Worm (Caenorhabditis elegans) whole organism, L4 larva: ENCODE measurements around the gene his-24.

Experiments used
- F26F4.8 ChIP-seq: fragments of 200-800 bp; sonication (Bioruptor generic); conservative IDR thresholded peaks from 2 replicates; pipeline ENCODE4 v1.3.6; 2022; ENCODE audit warnings: missing genetic modification characterization, missing compliant biosample characterization
- F44E2.7 ChIP-seq: fragments of 200-800 bp; sonication (Bioruptor generic); IDR thresholded peaks from 2 replicates; pipeline ENCODE4 v2.1.2; 2022; ENCODE audit warnings: missing genetic modification characterization, missing compliant biosample characterization
- F49E8.2 ChIP-seq: sonication (generic microtip); optimal IDR thresholded peaks from 2 replicates; lab custom pipeline; 2016; ENCODE audit warnings: missing compliant biosample characterization, mild to moderate bottlenecking, missing genetic modification characterization, borderline replicate concordance
- R02D3.7 ChIP-seq: fragments of 150-350 bp; sonication (generic microtip); optimal IDR thresholded peaks from 3 replicates; lab custom pipeline; 2014; ENCODE audit warnings: missing biosample characterization, missing genetic modification characterization
- T20F7.1 ChIP-seq: fragments of 200-800 bp; sonication (Bioruptor generic); optimal IDR thresholded peaks from 2 replicates; lab custom pipeline; 2018; ENCODE audit warnings: mild to moderate bottlenecking, missing genetic modification characterization, missing compliant biosample characterization
- Y105C5A.15 ChIP-seq: fragments of 200-800 bp; sonication (Bioruptor generic); IDR thresholded peaks from 2 replicates; pipeline ENCODE4 v1.3.6; 2022; ENCODE audit warnings: missing genetic modification characterization, missing compliant biosample characterization
- Y48G9A.11 ChIP-seq: fragments of 200-800 bp; sonication (Bioruptor generic); IDR thresholded peaks from 2 replicates; pipeline ENCODE4 v1.3.6; 2022; ENCODE audit warnings: missing genetic modification reagents, missing genetic modification characterization, missing compliant biosample characterization
- Y5F2A.4 ChIP-seq: fragments of 200-800 bp; sonication (Bioruptor generic); optimal IDR thresholded peaks from 2 replicates; lab custom pipeline; 2018; ENCODE audit warnings: mild to moderate bottlenecking, missing genetic modification characterization, missing compliant biosample characterization
- aly-2 ChIP-seq: sonication (generic microtip); optimal IDR thresholded peaks from 2 replicates; lab custom pipeline; 2018; ENCODE audit warnings: missing biosample characterization, missing genetic modification characterization
- ceh-20 ChIP-seq: fragments of 200-800 bp; sonication (Bioruptor generic); IDR thresholded peaks from 2 replicates; pipeline ENCODE4 v1.3.6; 2022; ENCODE audit warnings: missing genetic modification reagents, missing genetic modification characterization, missing compliant biosample characterization
- ceh-32 ChIP-seq: sonication (generic microtip); optimal IDR thresholded peaks from 2 replicates; lab custom pipeline; 2016; ENCODE audit warnings: mild to moderate bottlenecking, missing genetic modification characterization, missing compliant biosample characterization; ENCODE audit not compliant: poor library complexity
- cey-2 ChIP-seq: sonication (generic microtip); optimal IDR thresholded peaks from 3 replicates; lab custom pipeline; 2017; ENCODE audit warnings: missing genetic modification characterization, mild to moderate bottlenecking, missing compliant biosample characterization, antibody characterized with exemption, borderline replicate concordance; ENCODE audit not compliant: insufficient read depth
- daf-19 ChIP-seq: fragments of 200-800 bp; sonication (Bioruptor generic); conservative IDR thresholded peaks from 2 replicates; pipeline ENCODE4 v1.3.6; 2022; ENCODE audit warnings: missing genetic modification characterization, missing compliant biosample characterization
- daf-8 ChIP-seq: fragments of 200-800 bp; sonication (Bioruptor generic); IDR thresholded peaks from 2 replicates; pipeline ENCODE4 v1.3.6; 2022; ENCODE audit warnings: missing genetic modification characterization, missing compliant biosample characterization
- dmd-6 ChIP-seq: fragments of 200-800 bp; sonication (Bioruptor generic); IDR thresholded peaks from 2 replicates; pipeline ENCODE4 v1.3.6; 2022; ENCODE audit warnings: missing genetic modification reagents, missing genetic modification characterization, missing compliant biosample characterization
- dve-1 ChIP-seq: sonication (generic microtip); optimal IDR thresholded peaks from 2 replicates; lab custom pipeline; 2017; ENCODE audit warnings: antibody characterized with exemption, mild to moderate bottlenecking, missing genetic modification characterization, missing compliant biosample characterization; ENCODE audit not compliant: insufficient read depth
- egl-43 ChIP-seq: fragments of 200-800 bp; sonication (Bioruptor generic); IDR thresholded peaks from 2 replicates; pipeline ENCODE4 v1.3.6; 2022; ENCODE audit warnings: missing genetic modification reagents, missing genetic modification characterization, missing compliant biosample characterization
- hlh-11 ChIP-seq: fragments of 200-800 bp; sonication (Bioruptor generic); optimal IDR thresholded peaks from 2 replicates; lab custom pipeline; 2018; ENCODE audit warnings: mild to moderate bottlenecking, missing genetic modification characterization, missing compliant biosample characterization
- hmg-1.1 ChIP-seq: fragments of 200-800 bp; sonication (Bioruptor generic); IDR thresholded peaks from 2 replicates; pipeline ENCODE4 v1.3.6; 2022; ENCODE audit warnings: missing genetic modification reagents, missing genetic modification characterization, missing compliant biosample characterization
- lim-7 ChIP-seq: fragments of 200-800 bp; sonication (Bioruptor generic); IDR thresholded peaks from 2 replicates; pipeline ENCODE4 v1.3.6; 2022; ENCODE audit warnings: missing genetic modification characterization, missing compliant biosample characterization
- lin-29 ChIP-seq: fragments of 200-800 bp; sonication (Bioruptor generic); IDR thresholded peaks from 2 replicates; pipeline ENCODE4 v1.3.6; 2022; ENCODE audit warnings: missing genetic modification reagents, missing genetic modification characterization, missing compliant biosample characterization
- lin-39 ChIP-seq: fragments of 150-350 bp; optimal IDR thresholded peaks from 2 replicates; lab custom pipeline; 2014; ENCODE audit warnings: missing biosample characterization, missing genetic modification reagents, missing genetic modification characterization
- lsy-2 ChIP-seq, 2 experiments: fragments of 150-350 bp in 1 of 2; sonication (generic microtip) in 1 of 2; optimal IDR thresholded peaks; 2 replicates each; lab custom pipeline; 2014 to 2017; ENCODE audit warnings: missing biosample characterization in 2 of 2, missing genetic modification characterization in 2 of 2
- madf-5 ChIP-seq, 2 experiments: fragments of 200-800 bp; sonication (Bioruptor generic); IDR thresholded peaks; 2 replicates each; pipeline ENCODE4 v1.3.6; 2022; ENCODE audit warnings: missing compliant biosample characterization in 2 of 2, missing genetic modification characterization in 2 of 2
- madf-9 ChIP-seq: fragments of 200-800 bp; sonication (Bioruptor generic); conservative IDR thresholded peaks from 2 replicates; pipeline ENCODE4 v1.3.6; 2022; ENCODE audit warnings: missing genetic modification reagents, missing genetic modification characterization, missing compliant biosample characterization
- mdl-1 ChIP-seq, 2 experiments: fragments of 150-350 bp in 1 of 2; sonication (generic microtip) in 1 of 2; optimal IDR thresholded peaks; 2 replicates each; lab custom pipeline; 2014 to 2017; ENCODE audit warnings: missing biosample characterization in 2 of 2, missing genetic modification characterization in 2 of 2
- mdt-29 ChIP-seq: fragments of 200-800 bp; sonication (Bioruptor generic); IDR thresholded peaks from 2 replicates; pipeline ENCODE4 v1.3.6; 2022; ENCODE audit warnings: missing genetic modification reagents, missing genetic modification characterization, missing compliant biosample characterization
- mes-2 ChIP-seq: sonication (generic microtip); optimal IDR thresholded peaks from 2 replicates; lab custom pipeline; 2016; ENCODE audit warnings: missing genotype, mild to moderate bottlenecking, missing genetic modification characterization, missing compliant biosample characterization; ENCODE audit not compliant: poor library complexity, severe bottlenecking
- mxl-2 ChIP-seq: fragments of 200-800 bp; sonication (Bioruptor generic); conservative IDR thresholded peaks from 2 replicates; pipeline ENCODE4 v1.3.6; 2022; ENCODE audit warnings: missing genetic modification reagents, missing genetic modification characterization, missing compliant biosample characterization
- mxl-3 ChIP-seq: fragments of 200-800 bp; sonication (Bioruptor generic); optimal IDR thresholded peaks from 2 replicates; lab custom pipeline; 2018; ENCODE audit warnings: mild to moderate bottlenecking, missing genetic modification characterization, missing compliant biosample characterization
- nhr-102 ChIP-seq: sonication (generic microtip); optimal IDR thresholded peaks from 2 replicates; lab custom pipeline; 2016; ENCODE audit warnings: mild to moderate bottlenecking, missing genetic modification characterization, moderate library complexity, missing compliant biosample characterization
- nhr-237 ChIP-seq: sonication (generic microtip); optimal IDR thresholded peaks from 2 replicates; lab custom pipeline; 2017; ENCODE audit warnings: missing biosample characterization, missing genetic modification characterization
- nhr-48 ChIP-seq: sonication (generic microtip); optimal IDR thresholded peaks from 2 replicates; lab custom pipeline; 2016; ENCODE audit warnings: mild to moderate bottlenecking, missing genetic modification characterization, missing compliant biosample characterization
- nhr-6 ChIP-seq: fragments of 150-350 bp; optimal IDR thresholded peaks from 2 replicates; lab custom pipeline; 2014; ENCODE audit warnings: missing biosample characterization, missing genetic modification characterization
- nhr-77 ChIP-seq: fragments of 150-350 bp; optimal IDR thresholded peaks from 2 replicates; lab custom pipeline; 2014; ENCODE audit warnings: missing biosample characterization, missing genetic modification characterization
- pqm-1 ChIP-seq: sonication (generic microtip); optimal IDR thresholded peaks from 2 replicates; lab custom pipeline; 2017; ENCODE audit warnings: missing biosample characterization, missing genetic modification characterization
- saeg-2 ChIP-seq: fragments of 200-800 bp; sonication (Bioruptor generic); IDR thresholded peaks from 2 replicates; pipeline ENCODE4 v1.3.6; 2022; ENCODE audit warnings: missing genetic modification reagents, missing genetic modification characterization, missing compliant biosample characterization
- sdz-12 ChIP-seq: fragments of 200-800 bp; sonication (Bioruptor generic); optimal IDR thresholded peaks from 2 replicates; lab custom pipeline; 2018; ENCODE audit warnings: mild to moderate bottlenecking, missing genetic modification characterization, missing compliant biosample characterization
- snpc-1.2 ChIP-seq: fragments of 200-800 bp; sonication (Bioruptor generic); IDR thresholded peaks from 2 replicates; pipeline ENCODE4 v1.3.6; 2022; ENCODE audit warnings: missing genetic modification reagents, missing genetic modification characterization, missing compliant biosample characterization
- tag-97 ChIP-seq: fragments of 200-800 bp; sonication (Bioruptor generic); IDR thresholded peaks from 2 replicates; pipeline ENCODE4 v1.3.6; 2022; ENCODE audit warnings: missing genetic modification characterization, missing compliant biosample characterization
- tra-1 ChIP-seq: fragments of 200-800 bp; sonication (Bioruptor generic); IDR thresholded peaks from 2 replicates; pipeline ENCODE4 v1.3.6; 2022; ENCODE audit warnings: missing genetic modification reagents, missing genetic modification characterization, missing compliant biosample characterization
- unc-62 ChIP-seq, 3 experiments: fragments of 150-350 bp in 1 of 3; sonication (generic microtip); optimal IDR thresholded peaks in 2 of 3; peaks in 1 of 3; 1 replicate in 1 of 3; 2 replicates in 2 of 3; lab custom pipeline; 2014 to 2017; ENCODE audit warnings: missing biosample characterization in 3 of 3, missing genetic modification characterization in 3 of 3, missing genetic modification reagents in 3 of 3, missing genotype in 1 of 3
- vab-7 ChIP-seq: fragments of 200-800 bp; sonication (Bioruptor generic); IDR thresholded peaks from 2 replicates; pipeline ENCODE4 v1.3.6; 2022; ENCODE audit warnings: missing genetic modification reagents, missing genetic modification characterization, missing compliant biosample characterization
- zfp-3 ChIP-seq: fragments of 200-800 bp; sonication (Bioruptor generic); conservative IDR thresholded peaks from 2 replicates; pipeline ENCODE4 v1.3.6; 2022; ENCODE audit warnings: missing genetic modification reagents, missing genetic modification characterization, missing compliant biosample characterization
- ztf-7 ChIP-seq: fragments of 150-350 bp; optimal IDR thresholded peaks from 2 replicates; lab custom pipeline; 2014; ENCODE audit warnings: missing biosample characterization, missing genetic modification characterization

his-24 gene

ce11 chrX:14476625-14477257, 13.2 kb upstream of the his-24 start (continued):
- TF ChIP-seq pqm-1 (tag; lab: Kevin White, UChicago) (no peak), Y48G9A.11 (GFP tag; lab: Robert Waterston, UW) (no peak), lsy-2 (tag; optimal IDR thresholded peaks at IDR 0.05; lab: Kevin White, UChicago) (no peak), F49E8.2 (tag; lab: Kevin White, UChicago) (no peak), tag-97 (GFP tag; lab: Robert Waterston, UW) (0 out of 2 replicates have a peak, but pooled peaks have one; percentile 47), F26F4.8 (GFP tag; lab: Robert Waterston, UW) (peak; percentile 58; the same call in 1 of the 2 replicates), saeg-2 (GFP tag; lab: Robert Waterston, UW) (no peak), R02D3.7 (tag; lab: Kevin White, UChicago) (no peak), zfp-3 (no peak; the same call in 1 of the 2 replicates), hlh-11 (tag; lab: Kevin White, UChicago) (no peak), ztf-7 (peak; percentile 92), vab-7 (GFP tag; lab: Robert Waterston, UW) (no peak; the same call in 1 of the 2 replicates), ceh-32 (tag; lab: Kevin White, UChicago) (no peak), snpc-1.2 (no peak), mes-2 (no peak), Y105C5A.15 (GFP tag; lab: Robert Waterston, UW) (0 out of 2 replicates have a peak, but pooled peaks have one; percentile 36), nhr-102 (tag; lab: Kevin White, UChicago) (no peak), nhr-6 (tag; lab: Kevin White, UChicago) (no peak), hmg-1.1 (GFP tag; lab: Robert Waterston, UW) (no peak), mxl-2 (GFP tag; lab: Robert Waterston, UW) (0 out of 2 replicates have a peak, but pooled peaks have one; percentile 45), nhr-77 (tag; lab: Kevin White, UChicago) (no peak), daf-19 (0 out of 2 replicates have a peak, but pooled peaks have one; percentile 12), lin-29 (GFP tag; lab: Robert Waterston, UW) (0 out of 2 replicates have a peak, but pooled peaks have one; percentile 44), unc-62 (GFP tag; optimal IDR thresholded peaks at IDR 0.05 in 1 of 2; lab: Kevin White, UChicago) (no peak), unc-62 (tag; optimal IDR thresholded peaks at IDR 0.05; lab: Kevin White, UChicago) (no peak), mdt-29 (GFP tag; lab: Robert Waterston, UW) (0 out of 2 replicates have a peak, but pooled peaks have one; percentile 11)

ce11 chrX:14477338-14477737, 12.6 kb upstream of the his-24 start:
- TF ChIP-seq nhr-6 (tag; lab: Kevin White, UChicago) (no peak), nhr-48 (tag; lab: Kevin White, UChicago) (no peak), daf-8 (GFP tag; lab: Robert Waterston, UW) (peak; percentile 46; the same call in 1 of the 2 replicates), madf-9 (GFP tag; lab: Robert Waterston, UW) (no peak), cey-2 (tag; lab: Kevin White, UChicago) (no peak), sdz-12 (no peak), unc-62 (GFP tag; optimal IDR thresholded peaks at IDR 0.05 in 1 of 2; lab: Kevin White, UChicago) (no peak), unc-62 (tag; optimal IDR thresholded peaks at IDR 0.05; lab: Kevin White, UChicago) (no peak), madf-5 (GFP tag; IDR thresholded peaks at IDR 0.05; lab: Robert Waterston, UW) (no peak), nhr-102 (tag; lab: Kevin White, UChicago) (peak; percentile 14), lin-39 (no peak), ceh-32 (tag; lab: Kevin White, UChicago) (no peak), T20F7.1 (GFP tag; lab: Kevin White, UChicago) (no peak), Y105C5A.15 (GFP tag; lab: Robert Waterston, UW) (peak; percentile 79; the same call in 1 of the 2 replicates), F26F4.8 (GFP tag; lab: Robert Waterston, UW) (no peak), dmd-6 (peak; percentile 30), mxl-2 (GFP tag; lab: Robert Waterston, UW) (no peak), aly-2 (tag; lab: Kevin White, UChicago) (no peak), mdl-1 (tag; optimal IDR thresholded peaks at IDR 0.05; lab: Kevin White, UChicago) (no peak), egl-43 (GFP tag; lab: Robert Waterston, UW) (0 out of 2 replicates have a peak, but pooled peaks have one; percentile 44), vab-7 (GFP tag; lab: Robert Waterston, UW) (no peak), F44E2.7 (GFP tag; lab: Robert Waterston, UW) (no peak), hlh-11 (tag; lab: Kevin White, UChicago) (no peak), mxl-3 (GFP tag; lab: Kevin White, UChicago) (no peak), tra-1 (peak; percentile 26; the same call in 1 of the 2 replicates), nhr-237 (tag; lab: Kevin White, UChicago) (no peak), dve-1 (tag; lab: Kevin White, UChicago) (peak; percentile 27), Y5F2A.4 (GFP tag; lab: Kevin White, UChicago) (no peak), lim-7 (GFP tag; lab: Robert Waterston, UW) (peak; percentile 63; the same call in 1 of the 2 replicates), ceh-20 (GFP tag; lab: Robert Waterston, UW) (no peak)
